Worm (Caenorhabditis elegans) whole organism, L1 larva: ENCODE data around the gene ZK1055.4.

Experiments used
- C04F5.9 ChIP-seq: sonication (generic microtip); optimal IDR thresholded peaks from 2 replicates; lab custom pipeline; 2016; ENCODE audit warnings: missing genetic modification characterization, missing compliant biosample characterization
- F16B12.6 ChIP-seq: fragments of 150-350 bp; optimal IDR thresholded peaks from 2 replicates; lab custom pipeline; 2014; ENCODE audit warnings: missing biosample characterization, missing genetic modification characterization
- aha-1 ChIP-seq: fragments of 150-350 bp; optimal IDR thresholded peaks from 2 replicates; lab custom pipeline; 2014; ENCODE audit warnings: missing biosample characterization, missing genetic modification characterization
- alr-1 ChIP-seq: fragments of 200-800 bp; sonication (Bioruptor generic); optimal IDR thresholded peaks from 2 replicates; lab custom pipeline; 2018; ENCODE audit warnings: borderline replicate concordance, mild to moderate bottlenecking, missing genetic modification characterization, missing compliant biosample characterization
- aly-2 ChIP-seq: fragments of 150-350 bp; optimal IDR thresholded peaks from 2 replicates; lab custom pipeline; 2014; ENCODE audit warnings: missing biosample characterization, missing genetic modification characterization
- ama-1 ChIP-seq: fragments of 150-350 bp; optimal IDR thresholded peaks from 2 replicates; lab custom pipeline; 2014
- blmp-1 ChIP-seq: fragments of 150-350 bp; optimal IDR thresholded peaks from 2 replicates; lab custom pipeline; 2014; ENCODE audit warnings: missing biosample characterization, missing genetic modification characterization
- ceh-63 ChIP-seq: fragments of 200-800 bp; sonication (Bioruptor generic); optimal IDR thresholded peaks from 2 replicates; lab custom pipeline; 2018; ENCODE audit warnings: mild to moderate bottlenecking, missing genetic modification characterization, missing compliant biosample characterization
- ceh-8 ChIP-seq: fragments of 200-800 bp; sonication (Bioruptor generic); optimal IDR thresholded peaks from 2 replicates; lab custom pipeline; 2018; ENCODE audit warnings: mild to moderate bottlenecking, missing genetic modification characterization, moderate library complexity, missing compliant biosample characterization
- ceh-82 ChIP-seq, 3 experiments: fragments of 150-350 bp in 1 of 3; sonication (generic microtip) in 2 of 3; optimal IDR thresholded peaks; 2 replicates each; lab custom pipeline; 2014 to 2017; ENCODE audit warnings: missing biosample characterization in 3 of 3, missing genetic modification characterization in 3 of 3
- ceh-88 ChIP-seq: fragments of 200-800 bp; sonication (Bioruptor generic); IDR thresholded peaks from 2 replicates; pipeline ENCODE4 v1.3.6; 2022; ENCODE audit warnings: missing genetic modification characterization, missing compliant biosample characterization
- ceh-90 ChIP-seq: sonication (generic microtip); optimal IDR thresholded peaks from 2 replicates; lab custom pipeline; 2016; ENCODE audit warnings: missing genetic modification characterization, missing compliant biosample characterization
- dpl-1 ChIP-seq, 3 experiments: fragments of 150-350 bp in 2 of 3; sonication (generic microtip) in 1 of 3; optimal IDR thresholded peaks; 2 replicates each; lab custom pipeline; 2014 to 2017; ENCODE audit warnings: missing biosample characterization in 3 of 3, missing genetic modification characterization in 3 of 3, missing genetic modification reagents in 3 of 3
- dsc-1 ChIP-seq: sonication (generic microtip); optimal IDR thresholded peaks from 2 replicates; lab custom pipeline; 2016; ENCODE audit warnings: mild to moderate bottlenecking, missing genetic modification characterization, missing compliant biosample characterization
- egl-27 ChIP-seq, 2 experiments: fragments of 150-350 bp in 1 of 2; sonication (generic microtip); optimal IDR thresholded peaks; 3 replicates each; lab custom pipeline; 2017 to 2018; ENCODE audit warnings: missing biosample characterization in 2 of 2, missing genetic modification characterization in 2 of 2, missing genetic modification reagents in 2 of 2
- elt-2 ChIP-seq: sonication (generic microtip); optimal IDR thresholded peaks from 2 replicates; lab custom pipeline; 2016; ENCODE audit warnings: missing genetic modification characterization, mild to moderate bottlenecking, inconsistent platforms, missing compliant biosample characterization, missing genetic modification reagents
- elt-3 ChIP-seq, 6 experiments: fragments of 150-350 bp in 1 of 6; sonication (generic microtip); optimal IDR thresholded peaks; 2 replicates each; lab custom pipeline; 2017 to 2018; ENCODE audit warnings: missing biosample characterization in 6 of 6, missing genetic modification characterization in 6 of 6, inconsistent platforms in 1 of 6
- fkh-10 ChIP-seq: sonication (generic microtip); optimal IDR thresholded peaks from 2 replicates; lab custom pipeline; 2017; ENCODE audit warnings: missing biosample characterization, missing genetic modification reagents, missing genetic modification characterization
- fkh-8 ChIP-seq: sonication (generic microtip); optimal IDR thresholded peaks from 2 replicates; lab custom pipeline; 2016; ENCODE audit warnings: mild to moderate bottlenecking, missing genetic modification characterization, missing compliant biosample characterization
- fos-1 ChIP-seq: fragments of 150-350 bp; optimal IDR thresholded peaks from 2 replicates; lab custom pipeline; 2014; ENCODE audit warnings: missing biosample characterization, missing genetic modification characterization
- grh-1 ChIP-seq: fragments of 200-800 bp; sonication (Bioruptor generic); IDR thresholded peaks from 2 replicates; pipeline ENCODE4 v1.3.6; 2022; ENCODE audit warnings: missing genetic modification reagents, missing genetic modification characterization, missing compliant biosample characterization
- hlh-17 ChIP-seq: fragments of 200-800 bp; sonication (Bioruptor generic); optimal IDR thresholded peaks from 2 replicates; lab custom pipeline; 2018; ENCODE audit warnings: missing genetic modification characterization, mild to moderate bottlenecking, missing compliant biosample characterization, moderate library complexity, borderline replicate concordance
- hlh-4 ChIP-seq: sonication (generic microtip); optimal IDR thresholded peaks from 2 replicates; lab custom pipeline; 2016; ENCODE audit warnings: mild to moderate bottlenecking, missing genetic modification characterization, missing compliant biosample characterization
- hpl-2 ChIP-seq: fragments of 150-350 bp; optimal IDR thresholded peaks from 2 replicates; lab custom pipeline; 2014; ENCODE audit warnings: missing biosample characterization, missing genetic modification reagents, missing genetic modification characterization
- lin-13 ChIP-seq: fragments of 150-350 bp; optimal IDR thresholded peaks from 2 replicates; lab custom pipeline; 2014; ENCODE audit warnings: missing biosample characterization, missing genetic modification reagents, missing genetic modification characterization
- lin-14 ChIP-seq: fragments of 200-800 bp; sonication (Bioruptor generic); optimal IDR thresholded peaks from 2 replicates; lab custom pipeline; 2018; ENCODE audit warnings: mild to moderate bottlenecking, missing genetic modification characterization, moderate library complexity, missing compliant biosample characterization
- lin-15B ChIP-seq: fragments of 150-350 bp; sonication (generic microtip); optimal IDR thresholded peaks from 3 replicates; lab custom pipeline; 2014; ENCODE audit warnings: missing biosample characterization, missing genetic modification characterization
- lin-39 ChIP-seq: fragments of 150-350 bp; optimal IDR thresholded peaks from 2 replicates; lab custom pipeline; 2014; ENCODE audit warnings: missing biosample characterization, missing genetic modification reagents, missing genetic modification characterization
- lir-3 ChIP-seq: sonication (generic microtip); optimal IDR thresholded peaks from 2 replicates; lab custom pipeline; 2016; ENCODE audit warnings: mild to moderate bottlenecking, missing genetic modification characterization, moderate library complexity, missing compliant biosample characterization; ENCODE audit not compliant: poor library complexity
- mab-9 ChIP-seq: fragments of 200-800 bp; sonication (Bioruptor generic); IDR thresholded peaks from 2 replicates; pipeline ENCODE4 v1.3.6; 2022; ENCODE audit warnings: missing genetic modification reagents, missing genetic modification characterization, missing compliant biosample characterization
- mdl-1 ChIP-seq, 2 experiments: fragments of 150-350 bp; optimal IDR thresholded peaks; 2 replicates each; lab custom pipeline; 2014 to 2017; ENCODE audit warnings: missing biosample characterization in 2 of 2, missing genetic modification characterization in 2 of 2, inconsistent platforms in 1 of 2
- mep-1 ChIP-seq: fragments of 150-350 bp; optimal IDR thresholded peaks from 2 replicates; lab custom pipeline; 2014; ENCODE audit warnings: missing biosample characterization, missing genetic modification characterization
- nhr-12 ChIP-seq: sonication (generic microtip); optimal IDR thresholded peaks from 2 replicates; lab custom pipeline; 2017; ENCODE audit warnings: missing biosample characterization, missing genetic modification characterization
- nhr-20 ChIP-seq: sonication (generic microtip); optimal IDR thresholded peaks from 2 replicates; lab custom pipeline; 2016; ENCODE audit warnings: mild to moderate bottlenecking, missing genetic modification characterization, missing compliant biosample characterization
- nhr-237 ChIP-seq: fragments of 150-350 bp; optimal IDR thresholded peaks from 2 replicates; lab custom pipeline; 2014; ENCODE audit warnings: missing biosample characterization, missing genetic modification characterization
- nhr-28 ChIP-seq: fragments of 150-350 bp; optimal IDR thresholded peaks from 2 replicates; lab custom pipeline; 2014; ENCODE audit warnings: missing biosample characterization, missing genetic modification characterization
- nhr-47 ChIP-seq: sonication (generic microtip); optimal IDR thresholded peaks from 2 replicates; lab custom pipeline; 2016; ENCODE audit warnings: mild to moderate bottlenecking, missing genetic modification characterization, moderate library complexity, missing compliant biosample characterization
- nhr-71 ChIP-seq: sonication (generic microtip); optimal IDR thresholded peaks from 2 replicates; lab custom pipeline; 2016; ENCODE audit warnings: mild to moderate bottlenecking, missing genetic modification characterization, moderate library complexity, missing compliant biosample characterization
- nhr-84 ChIP-seq: sonication (generic microtip); optimal IDR thresholded peaks from 2 replicates; lab custom pipeline; 2017; ENCODE audit warnings: missing biosample characterization, missing genetic modification characterization
- nhr-85 ChIP-seq: sonication (generic microtip); peaks from one replicate; lab custom pipeline; 2016; ENCODE audit warnings: missing genetic modification characterization, inconsistent platforms, missing compliant biosample characterization
- pag-3 ChIP-seq: sonication (generic microtip); optimal IDR thresholded peaks from 2 replicates; lab custom pipeline; 2017; ENCODE audit warnings: missing genetic modification characterization, mild to moderate bottlenecking, missing compliant biosample characterization, antibody characterized with exemption, borderline replicate concordance; ENCODE audit not compliant: insufficient read depth
- pqm-1 ChIP-seq: sonication (generic microtip); optimal IDR thresholded peaks from 3 replicates; lab custom pipeline; 2017; ENCODE audit warnings: missing biosample characterization, missing genetic modification characterization
- skn-1 ChIP-seq: fragments of 150-350 bp; optimal IDR thresholded peaks from 2 replicates; lab custom pipeline; 2014; ENCODE audit warnings: missing biosample characterization, missing genetic modification characterization
- snpc-4 ChIP-seq: fragments of 150-350 bp; optimal IDR thresholded peaks from 2 replicates; lab custom pipeline; 2014; ENCODE audit warnings: missing biosample characterization, missing genetic modification characterization
- snu-23 ChIP-seq: sonication (generic microtip); optimal IDR thresholded peaks from 2 replicates; lab custom pipeline; 2016; ENCODE audit warnings: missing genetic modification characterization, missing compliant biosample characterization
- unc-130 ChIP-seq: fragments of 150-350 bp; optimal IDR thresholded peaks from 2 replicates; lab custom pipeline; 2017; ENCODE audit warnings: missing biosample characterization, missing genetic modification characterization, inconsistent platforms
- unc-30 ChIP-seq: sonication (generic microtip); optimal IDR thresholded peaks from 2 replicates; lab custom pipeline; 2017; ENCODE audit warnings: missing biosample characterization, missing genetic modification characterization
- vab-15 ChIP-seq: sonication (generic microtip); optimal IDR thresholded peaks from 2 replicates; lab custom pipeline; 2017; ENCODE audit warnings: missing genotype, mild to moderate bottlenecking, missing genetic modification characterization, missing compliant biosample characterization
- xbp-1 ChIP-seq: sonication (generic microtip); optimal IDR thresholded peaks from 2 replicates; lab custom pipeline; 2016; ENCODE audit warnings: missing genetic modification characterization, missing compliant biosample characterization
- zag-1 ChIP-seq: fragments of 150-350 bp; optimal IDR thresholded peaks from 2 replicates; lab custom pipeline; 2014; ENCODE audit warnings: missing biosample characterization, missing genetic modification characterization
- ztf-11 ChIP-seq, 2 experiments: sonication (generic microtip); optimal IDR thresholded peaks; 2 replicates each; lab custom pipeline; 2016 to 2017; ENCODE audit warnings: missing genetic modification characterization in 2 of 2, missing biosample characterization in 1 of 2, missing compliant biosample characterization in 1 of 2
- ztf-4 ChIP-seq: fragments of 150-350 bp; optimal IDR thresholded peaks from 2 replicates; lab custom pipeline; 2014; ENCODE audit warnings: missing biosample characterization, missing genetic modification characterization

The ZK1055.4 gene

ce11 chrV:6541875-6542274, 40.0 kb upstream of the ZK1055.4 start (continued):
- TF ChIP-seq nhr-20 (tag; lab: Kevin White, UChicago) (peak; percentile 49), lin-39 (tag; lab: Kevin White, UChicago) (no peak), pag-3 (tag; lab: Kevin White, UChicago) (no peak), dsc-1 (tag; lab: Kevin White, UChicago) (no peak), ceh-8 (GFP tag; lab: Kevin White, UChicago) (no peak), ztf-11 (tag; optimal IDR thresholded peaks at IDR 0.05; lab: Kevin White, UChicago) (no peak), C04F5.9 (tag; lab: Kevin White, UChicago) (no peak), elt-2 (tag; lab: Kevin White, UChicago) (no peak), ztf-4 (tag; lab: Kevin White, UChicago) (no peak), snu-23 (peak; percentile 47), ceh-88 (GFP tag; lab: Robert Waterston, UW) (no peak), fos-1 (no peak), fkh-10 (GFP tag; lab: Kevin White, UChicago) (no peak), blmp-1 (tag; lab: Kevin White, UChicago) (peak; percentile 63), ceh-63 (GFP tag; lab: Kevin White, UChicago) (no peak), nhr-84 (no peak), nhr-237 (no peak), ceh-90 (tag; lab: Kevin White, UChicago) (no peak), egl-27 (tag; optimal IDR thresholded peaks at IDR 0.05; lab: Kevin White, UChicago) (no peak), lin-15B (tag; lab: Kevin White, UChicago) (no peak), vab-15 (no peak), mdl-1 (tag; optimal IDR thresholded peaks at IDR 0.05; lab: Kevin White, UChicago) (peak in 1 of 2 experiments; percentile 22), F16B12.6 (tag; lab: Kevin White, UChicago) (no peak), zag-1 (tag; lab: Kevin White, UChicago) (no peak), nhr-47 (tag; lab: Kevin White, UChicago) (no peak), nhr-12 (tag; lab: Kevin White, UChicago) (no peak), fkh-8 (tag; lab: Kevin White, UChicago) (no peak), ceh-82 (tag; optimal IDR thresholded peaks at IDR 0.05; lab: Kevin White, UChicago) (no peak), snpc-4 (tag; lab: Kevin White, UChicago) (no peak), nhr-28 (no peak), hlh-17 (GFP tag; lab: Kevin White, UChicago) (no peak), unc-30 (no peak), elt-3 (tag; optimal IDR thresholded peaks at IDR 0.05; lab: Kevin White, UChicago) (peak in 1 of 6 experiments; percentile 48), grh-1 (GFP tag; lab: Robert Waterston, UW) (no peak), lin-14 (GFP tag; lab: Kevin White, UChicago) (peak; percentile 80), pqm-1 (no peak), xbp-1 (tag; lab: Kevin White, UChicago) (no peak), hlh-4 (no peak), mab-9 (GFP tag; lab: Robert Waterston, UW) (no peak), aha-1 (tag; lab: Kevin White, UChicago) (no peak), lin-13 (no peak), aly-2 (tag; lab: Kevin White, UChicago) (no peak)

DNA sequence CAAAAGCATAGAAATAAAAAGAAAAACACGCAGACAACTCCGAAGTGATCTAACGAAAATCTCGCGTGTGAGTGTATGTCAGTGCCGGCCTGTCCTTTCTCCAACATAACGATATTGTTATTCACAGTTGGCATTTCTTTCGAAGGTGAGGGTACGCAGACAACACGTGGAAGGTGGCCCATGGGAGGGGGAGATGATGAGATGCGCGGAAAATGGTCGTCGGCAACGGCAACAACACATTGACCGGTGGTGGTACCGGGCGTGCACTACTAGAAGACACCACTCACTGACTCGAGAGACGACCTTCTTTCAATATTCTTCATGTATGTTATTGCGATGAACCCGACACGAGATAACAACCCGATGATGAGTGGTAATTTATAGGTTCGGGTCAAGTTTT, 36.9 kb upstream of the ZK1055.4 start:
- TF ChIP-seq aly-2 (tag; lab: Kevin White, UChicago) (no peak), ceh-82 (tag; optimal IDR thresholded peaks at IDR 0.05; lab: Kevin White, UChicago) (no peak), snu-23 (peak; percentile 42), alr-1 (tag; lab: Kevin White, UChicago) (no peak), blmp-1 (tag; lab: Kevin White, UChicago) (peak; percentile 37), ztf-4 (tag; lab: Kevin White, UChicago) (no peak), unc-130 (no peak), F16B12.6 (tag; lab: Kevin White, UChicago) (no peak), nhr-71 (tag; lab: Kevin White, UChicago) (peak; percentile 6), skn-1 (tag; lab: Kevin White, UChicago) (no peak), lir-3 (tag; lab: Kevin White, UChicago) (no peak), ama-1 (lab: Kevin White, UChicago) (no peak), elt-2 (tag; lab: Kevin White, UChicago) (no peak), grh-1 (GFP tag; lab: Robert Waterston, UW) (no peak), ceh-8 (GFP tag; lab: Kevin White, UChicago) (no peak), nhr-20 (tag; lab: Kevin White, UChicago) (peak; percentile 41), mep-1 (tag; lab: Kevin White, UChicago) (peak; percentile 40), elt-3 (tag; optimal IDR thresholded peaks at IDR 0.05; lab: Kevin White, UChicago) (no peak), aha-1 (tag; lab: Kevin White, UChicago) (no peak), hpl-2 (GFP tag; lab: Kevin White, UChicago) (no peak), mdl-1 (tag; optimal IDR thresholded peaks at IDR 0.05; lab: Kevin White, UChicago) (no peak), nhr-85 (tag; lab: Kevin White, UChicago) (no peak), dpl-1 (GFP tag; optimal IDR thresholded peaks at IDR 0.05; lab: Kevin White, UChicago) (no peak)
